Fruit fly (Drosophila melanogaster) whole organism, embryonic: ENCODE data around the gene CG9586.

Experiments
- Bdp1 ChIP-seq: fragments of 200-800 bp; sonication (Bioruptor generic); optimal IDR thresholded peaks from 3 replicates; lab custom pipeline; 2016; ENCODE audit warnings: missing biosample characterization, missing genetic modification characterization
- Bgb ChIP-seq: fragments of 200-800 bp; sonication (Bioruptor generic); IDR thresholded peaks from 2 replicates; pipeline ENCODE4 v1.3.6; 2022; ENCODE audit warnings: missing biosample characterization, missing genetic modification characterization; ENCODE audit not compliant: partially characterized antibody
- CG1024 ChIP-seq: fragments of 200-800 bp; sonication (Bioruptor generic); IDR thresholded peaks from 2 replicates; pipeline ENCODE4 v1.3.6; 2022; ENCODE audit warnings: missing biosample characterization, missing genetic modification characterization
- CG10462 ChIP-seq: fragments of 200-800 bp; sonication (Bioruptor generic); optimal IDR thresholded peaks from 2 replicates; lab custom pipeline; 2016; ENCODE audit warnings: missing biosample characterization, missing genetic modification characterization
- CG10979 ChIP-seq: fragments of 200-800 bp; sonication (Bioruptor generic); optimal IDR thresholded peaks from 2 replicates; lab custom pipeline; 2018; ENCODE audit warnings: missing biosample characterization, mild to moderate bottlenecking, missing genetic modification characterization, moderate library complexity
- CG11093 ChIP-seq: fragments of 200-800 bp; sonication (Bioruptor generic); IDR thresholded peaks from 3 replicates; pipeline ENCODE4 v1.3.6; 2022; ENCODE audit warnings: missing biosample characterization, missing genetic modification characterization
- CG11456 ChIP-seq: fragments of 200-800 bp; sonication (Bioruptor generic); IDR thresholded peaks from 3 replicates; pipeline ENCODE4 v1.3.6; 2022; ENCODE audit warnings: missing biosample characterization, missing genetic modification characterization
- CG14050 ChIP-seq: fragments of 200-800 bp; sonication (Bioruptor generic); IDR thresholded peaks from 3 replicates; pipeline ENCODE4 v1.3.6; 2022; ENCODE audit warnings: missing biosample characterization, missing genetic modification characterization
- CG16863 ChIP-seq: fragments of 200-800 bp; sonication (Bioruptor generic); optimal IDR thresholded peaks from 3 replicates; lab custom pipeline; 2016; ENCODE audit warnings: missing biosample characterization, missing genetic modification characterization
- CG17912 ChIP-seq: fragments of 200-800 bp; sonication (Bioruptor generic); optimal IDR thresholded peaks from 2 replicates; lab custom pipeline; 2018; ENCODE audit warnings: missing biosample characterization, mild to moderate bottlenecking, missing genetic modification characterization
- CG2875 ChIP-seq: fragments of 200-800 bp; sonication (Bioruptor generic); optimal IDR thresholded peaks from 2 replicates; lab custom pipeline; 2017; ENCODE audit warnings: missing biosample characterization, mild to moderate bottlenecking, missing genetic modification characterization, missing genetic modification reagents
- CG30431 ChIP-seq: fragments of 200-800 bp; sonication (Bioruptor generic); optimal IDR thresholded peaks from 2 replicates; lab custom pipeline; 2017; ENCODE audit warnings: missing biosample characterization, missing genetic modification characterization
- CG33557 ChIP-seq: fragments of 200-800 bp; sonication (Bioruptor generic); optimal IDR thresholded peaks from 2 replicates; lab custom pipeline; 2019; ENCODE audit warnings: missing biosample characterization, mild to moderate bottlenecking, missing genetic modification characterization, moderate library complexity
- CG3726 ChIP-seq: fragments of 200-800 bp; sonication (Bioruptor generic); IDR thresholded peaks from 3 replicates; pipeline ENCODE4, ENCODE4 v1.3.6; 2022; ENCODE audit warnings: missing biosample characterization, missing genetic modification characterization
- CG4424 ChIP-seq: fragments of 200-800 bp; sonication (Bioruptor generic); optimal IDR thresholded peaks from 3 replicates; lab custom pipeline; 2016; ENCODE audit warnings: missing biosample characterization, missing genetic modification characterization
- CG6765 ChIP-seq: fragments of 200-800 bp; sonication (Bioruptor generic); optimal IDR thresholded peaks from 3 replicates; lab custom pipeline; 2017; ENCODE audit warnings: missing biosample characterization, mild to moderate bottlenecking, missing genetic modification characterization
- CG7963 ChIP-seq: fragments of 200-800 bp; sonication (Bioruptor generic); IDR thresholded peaks from 3 replicates; pipeline ENCODE4 v1.3.6; 2022; ENCODE audit warnings: missing biosample characterization, missing genetic modification characterization; ENCODE audit not compliant: partially characterized antibody
- CG9215 ChIP-seq: fragments of 200-800 bp; sonication (Bioruptor generic); IDR thresholded peaks from 2 replicates; pipeline ENCODE4 v1.3.6; 2022; ENCODE audit warnings: missing biosample characterization, missing genetic modification characterization
- CG9876 ChIP-seq: fragments of 200-800 bp; sonication (Bioruptor generic); optimal IDR thresholded peaks from 2 replicates; lab custom pipeline; 2016; ENCODE audit warnings: missing biosample characterization, missing genetic modification characterization
- Elba2 ChIP-seq: fragments of 200-800 bp; sonication (Bioruptor generic); optimal IDR thresholded peaks from 3 replicates; lab custom pipeline; 2016; ENCODE audit warnings: missing biosample characterization, missing genetic modification characterization
- MESR4 ChIP-seq: fragments of 200-800 bp; sonication (Bioruptor generic); optimal IDR thresholded peaks from 2 replicates; lab custom pipeline; 2018; ENCODE audit warnings: missing biosample characterization, mild to moderate bottlenecking, missing genetic modification characterization, moderate library complexity
- Oli ChIP-seq: fragments of 200-800 bp; sonication (Bioruptor generic); optimal IDR thresholded peaks from 2 replicates; lab custom pipeline; 2018; ENCODE audit warnings: missing biosample characterization, mild to moderate bottlenecking, missing genetic modification characterization, moderate library complexity
- Opbp ChIP-seq: fragments of 200-800 bp; sonication (Bioruptor generic); IDR thresholded peaks from 3 replicates; pipeline ENCODE4 v1.3.6; 2022; ENCODE audit warnings: missing biosample characterization, missing genetic modification characterization; ENCODE audit not compliant: partially characterized antibody
- Sox100B ChIP-seq: fragments of 200-800 bp; sonication (Bioruptor generic); optimal IDR thresholded peaks from 3 replicates; lab custom pipeline; 2018; ENCODE audit warnings: missing biosample characterization, mild to moderate bottlenecking, missing genetic modification characterization
- al ChIP-seq: fragments of 200-800 bp; sonication (Bioruptor generic); IDR thresholded peaks from 2 replicates; pipeline ENCODE4 v1.3.6; 2022; ENCODE audit warnings: missing biosample characterization, missing genetic modification characterization
- chinmo ChIP-seq: fragments of 200-800 bp; sonication (Bioruptor generic); IDR thresholded peaks from 4 replicates; pipeline ENCODE4 v1.3.6; 2022; ENCODE audit warnings: missing biosample characterization, missing genetic modification characterization; ENCODE audit not compliant: partially characterized antibody
- esg ChIP-seq: fragments of 200-800 bp; sonication (Bioruptor generic); conservative IDR thresholded peaks from 2 replicates; pipeline ENCODE4 v1.3.6; 2022; ENCODE audit warnings: missing biosample characterization, missing genetic modification characterization
- gro ChIP-seq: fragments of 200-800 bp; sonication (Bioruptor generic); optimal IDR thresholded peaks from 2 replicates; lab custom pipeline; 2016; ENCODE audit warnings: missing biosample characterization, missing genetic modification characterization
- insv ChIP-seq, 2 experiments: fragments of 200-800 bp; sonication (Bioruptor generic); optimal IDR thresholded peaks; 3 replicates each; lab custom pipeline; 2016 to 2018; ENCODE audit warnings: missing biosample characterization in 2 of 2, missing genetic modification characterization in 2 of 2
- inv ChIP-seq: fragments of 200-800 bp; sonication (Bioruptor generic); IDR thresholded peaks from 2 replicates; pipeline ENCODE4 v1.3.6; 2022; ENCODE audit warnings: missing biosample characterization, missing genetic modification characterization; ENCODE audit not compliant: partially characterized antibody
- ken ChIP-seq: fragments of 200-800 bp; sonication (Bioruptor generic); IDR thresholded peaks from 3 replicates; pipeline ENCODE4 v1.3.6; 2022; ENCODE audit warnings: missing biosample characterization, missing genetic modification characterization
- knrl ChIP-seq: fragments of 200-800 bp; sonication (Bioruptor generic); IDR thresholded peaks from 3 replicates; pipeline ENCODE4 v1.3.6; 2022; ENCODE audit warnings: missing biosample characterization, missing genetic modification characterization; ENCODE audit not compliant: partially characterized antibody
- mam ChIP-seq: fragments of 200-800 bp; sonication (Bioruptor generic); optimal IDR thresholded peaks from 3 replicates; lab custom pipeline; 2016; ENCODE audit warnings: missing biosample characterization, missing genetic modification characterization
- nau ChIP-seq: fragments of 200-800 bp; sonication (Bioruptor generic); optimal IDR thresholded peaks from 3 replicates; lab custom pipeline; 2017; ENCODE audit warnings: missing biosample characterization, mild to moderate bottlenecking, missing genetic modification characterization, missing genetic modification reagents
- nom ChIP-seq: fragments of 200-800 bp; sonication (Bioruptor generic); optimal IDR thresholded peaks from 2 replicates; lab custom pipeline; 2017; ENCODE audit warnings: missing biosample characterization, missing genetic modification characterization, mild to moderate bottlenecking, moderate library complexity, missing genetic modification reagents
- p53 ChIP-seq: fragments of 200-800 bp; sonication (Bioruptor generic); optimal IDR thresholded peaks from 2 replicates; lab custom pipeline; 2016; ENCODE audit warnings: missing biosample characterization, missing genetic modification characterization
- prd ChIP-seq, 3 experiments: fragments of >200 bp in 2 of 3; fragments of 200-800 bp in 1 of 3; sonication (Bioruptor generic) in 1 of 3; optimal IDR thresholded peaks in 2 of 3; IDR thresholded peaks in 1 of 3; 2 replicates in 2 of 3; 3 replicates in 1 of 3; pipeline versions ENCODE4 v1.3.6 to Lab custom; 2017 to 2022; ENCODE audit warnings: missing biosample characterization in 1 of 3, missing genetic modification characterization in 1 of 3
- sqz ChIP-seq: fragments of 200-800 bp; sonication (Bioruptor generic); optimal IDR thresholded peaks from 3 replicates; lab custom pipeline; 2018; ENCODE audit warnings: missing biosample characterization, mild to moderate bottlenecking, missing genetic modification characterization
- twi ChIP-seq: fragments of 200-800 bp; optimal IDR thresholded peaks from 2 replicates; lab custom pipeline; 2019; ENCODE audit warnings: missing biosample characterization, mild to moderate bottlenecking, missing genetic modification characterization, moderate library complexity
- zen ChIP-seq: fragments of 200-800 bp; sonication (Bioruptor generic); optimal IDR thresholded peaks from 3 replicates; lab custom pipeline; 2018; ENCODE audit warnings: missing biosample characterization, mild to moderate bottlenecking, missing genetic modification characterization, moderate library complexity

The CG9586 gene

dm6 chr2L:9150805-9151204, 15.5 kb downstream of the CG9586 start (continued):
- TF ChIP-seq p53 (no peak), prd (optimal IDR thresholded peaks at IDR 0.05; lab: Kevin White, UChicago) (no peak), prd (GFP tag; IDR thresholded peaks at IDR 0.05; lab: Robert Waterston, UW) (no peak), nau (GFP tag; lab: Kevin White, UChicago) (no peak), CG3726 (GFP tag; lab: Robert Waterston, UW) (no peak), CG10979 (no peak), Bdp1 (GFP tag; lab: Kevin White, UChicago) (no peak), CG11456 (no peak), gro (GFP tag; lab: Kevin White, UChicago) (no peak), chinmo (peak; percentile 85; the same call in 3 of the 4 replicates), Bgb (0 out of 2 replicates have a peak, but pooled peaks have one; percentile 14), Opbp (GFP tag; lab: Robert Waterston, UW) (no peak), CG10462 (no peak), Sox100B (GFP tag; lab: Kevin White, UChicago) (no peak), sqz (GFP tag; lab: Kevin White, UChicago) (peak; percentile 5), CG33557 (GFP tag; lab: Kevin White, UChicago) (no peak), CG6765 (GFP tag; lab: Kevin White, UChicago) (no peak), CG14050 (GFP tag; lab: Robert Waterston, UW) (no peak)

dm6 chr2L:9150112-9150511, 16.2 kb downstream of the CG9586 start:
- TF ChIP-seq Elba2 (GFP tag; lab: Kevin White, UChicago): peak; percentile 57
- TF ChIP-seq Bdp1 (GFP tag; lab: Kevin White, UChicago): no peak
- TF ChIP-seq al (GFP tag; lab: Robert Waterston, UW): no peak
- TF ChIP-seq CG11093 (GFP tag; lab: Robert Waterston, UW): no peak
- TF ChIP-seq nom (GFP tag; lab: Kevin White, UChicago): no peak
- TF ChIP-seq CG9876: no peak
- no peak for TF ChIP-seq mam
- TF ChIP-seq insv (GFP tag; optimal IDR thresholded peaks at IDR 0.05; lab: Kevin White, UChicago): peak in 1 of 2 experiments; percentile 5
- no peak for TF ChIP-seq CG17912 (GFP tag; lab: Kevin White, UChicago)
- no peak for TF ChIP-seq CG7963 (GFP tag; lab: Robert Waterston, UW)
- peak; percentile 76 for TF ChIP-seq zen
- TF ChIP-seq CG30431 (GFP tag; lab: Kevin White, UChicago): no peak
- TF ChIP-seq Oli (tag; lab: Kevin White, UChicago): no peak
- TF ChIP-seq CG9215: no peak
- peak; percentile 28 for TF ChIP-seq twi (tag; lab: Kevin White, UChicago)
- TF ChIP-seq CG16863 (GFP tag; lab: Kevin White, UChicago): no peak
- no peak for TF ChIP-seq CG2875 (GFP tag; lab: Kevin White, UChicago)
- no peak for TF ChIP-seq knrl (GFP tag; lab: Robert Waterston, UW)
- TF ChIP-seq esg: no peak
- TF ChIP-seq CG4424 (GFP tag; lab: Kevin White, UChicago): no peak
- no peak for TF ChIP-seq MESR4 (GFP tag; lab: Kevin White, UChicago)
- no peak for TF ChIP-seq inv
- TF ChIP-seq CG3726 (GFP tag; lab: Robert Waterston, UW): no peak
- TF ChIP-seq CG1024 (GFP tag; lab: Robert Waterston, UW): no peak
- no peak for TF ChIP-seq ken (GFP tag; lab: Robert Waterston, UW)
